Worm (Caenorhabditis elegans) whole organism, midembryonic: ENCODE measurements around the gene dgn-1.

ENCODE experiments used
- T22C8.4 ChIP-seq: fragments of 200-800 bp; sonication (Bioruptor generic); IDR thresholded peaks from 2 replicates; pipeline ENCODE4 v1.3.6; 2022; ENCODE audit warnings: missing genetic modification characterization, missing compliant biosample characterization
- cog-1 ChIP-seq: sonication (generic microtip); optimal IDR thresholded peaks from 2 replicates; lab custom pipeline; 2016; ENCODE audit warnings: missing genetic modification characterization, missing compliant biosample characterization
- flt-1 ChIP-seq: fragments of 200-800 bp; sonication (Bioruptor generic); IDR thresholded peaks from 2 replicates; pipeline ENCODE4 v1.3.6; 2022; ENCODE audit warnings: missing genetic modification characterization, missing compliant biosample characterization
- klf-2 ChIP-seq: fragments of 200-800 bp; sonication (Bioruptor generic); conservative IDR thresholded peaks from 2 replicates; pipeline ENCODE4 v1.3.6; 2022; ENCODE audit warnings: missing genetic modification reagents, missing genetic modification characterization, missing compliant biosample characterization
- med-1 ChIP-seq: sonication (generic microtip); optimal IDR thresholded peaks from 2 replicates; lab custom pipeline; 2017; ENCODE audit warnings: missing genetic modification characterization, mild to moderate bottlenecking, missing compliant biosample characterization, antibody characterized with exemption, missing genetic modification reagents; ENCODE audit not compliant: insufficient read depth
- ref-1 ChIP-seq: fragments of 200-800 bp; sonication (Bioruptor generic); conservative IDR thresholded peaks from 2 replicates; pipeline ENCODE4 v1.3.6; 2022; ENCODE audit warnings: missing genetic modification reagents, missing genetic modification characterization, missing compliant biosample characterization
- tab-1 ChIP-seq: fragments of 200-800 bp; sonication (Bioruptor generic); IDR thresholded peaks from 2 replicates; pipeline ENCODE4 v1.3.6; 2022; ENCODE audit warnings: missing genetic modification characterization, missing compliant biosample characterization
- ztf-23 ChIP-seq: fragments of 200-800 bp; sonication (Bioruptor generic); IDR thresholded peaks from 2 replicates; pipeline ENCODE4 v1.3.6; 2022; ENCODE audit warnings: missing genetic modification reagents, missing genetic modification characterization, missing compliant biosample characterization
- ztf-29 ChIP-seq: fragments of 200-800 bp; sonication (Bioruptor generic); IDR thresholded peaks from 2 replicates; pipeline ENCODE4 v1.3.6; 2022; ENCODE audit warnings: missing genetic modification reagents, missing genetic modification characterization, missing compliant biosample characterization

The dgn-1 gene

ce11 chrX:10961724-10962123, 32.9 kb upstream of the dgn-1 start:
- TF ChIP-seq flt-1, result no peak
- no peak for TF ChIP-seq klf-2
- TF ChIP-seq ztf-23 (GFP tag; lab: Robert Waterston, UW), result no peak
- TF ChIP-seq tab-1 (GFP tag; lab: Robert Waterston, UW), result no peak
- no peak for TF ChIP-seq ref-1 (GFP tag; lab: Robert Waterston, UW)
- no peak for TF ChIP-seq cog-1 (tag; lab: Kevin White, UChicago)
- no peak for TF ChIP-seq med-1
- no peak for TF ChIP-seq T22C8.4 (GFP tag; lab: Robert Waterston, UW)
- no peak for TF ChIP-seq ztf-29 (GFP tag; lab: Robert Waterston, UW)

- TF ChIP-seq ztf-29 (GFP tag; lab: Robert Waterston, UW), result no peak
- no peak for TF ChIP-seq cog-1 (tag; lab: Kevin White, UChicago)
- no peak for TF ChIP-seq tab-1 (GFP tag; lab: Robert Waterston, UW)
- no peak for TF ChIP-seq ztf-23 (GFP tag; lab: Robert Waterston, UW)
- TF ChIP-seq klf-2, result no peak
- no peak for TF ChIP-seq flt-1
- TF ChIP-seq med-1, result no peak
- TF ChIP-seq ref-1 (GFP tag; lab: Robert Waterston, UW), result no peak
- TF ChIP-seq T22C8.4 (GFP tag; lab: Robert Waterston, UW), result no peak
Measured at ce11 chrX:10959136-10959535, 30.3 kb upstream of the dgn-1 start, which contains the start of gene K09C8.2. K09C8.2 (plus strand) TSS chrX:10959436.

- TF ChIP-seq cog-1 (tag; lab: Kevin White, UChicago) (no peak), tab-1 (GFP tag; lab: Robert Waterston, UW) (no peak), ztf-29 (GFP tag; lab: Robert Waterston, UW) (no peak), ref-1 (GFP tag; lab: Robert Waterston, UW) (no peak), flt-1 (no peak), klf-2 (no peak)
Measured at ce11 chrX:10958427-10958826, 29.6 kb upstream of the dgn-1 start, which contains the start of gene nlp-19. nlp-19 (plus strand) TSS chrX:10958727.

ce11 chrX:10956972-10957678, 28.3 kb upstream of the dgn-1 start:
- no peak for TF ChIP-seq klf-2
- TF ChIP-seq flt-1, result no peak
- no peak for TF ChIP-seq med-1
- TF ChIP-seq ztf-29 (GFP tag; lab: Robert Waterston, UW), result no peak
- no peak for TF ChIP-seq ref-1 (GFP tag; lab: Robert Waterston, UW)
- TF ChIP-seq ztf-23 (GFP tag; lab: Robert Waterston, UW), result no peak
- TF ChIP-seq cog-1 (tag; lab: Kevin White, UChicago), result no peak
- TF ChIP-seq T22C8.4 (GFP tag; lab: Robert Waterston, UW), result no peak
- no peak for TF ChIP-seq tab-1 (GFP tag; lab: Robert Waterston, UW)

- no peak for TF ChIP-seq cog-1 (tag; lab: Kevin White, UChicago)
- no peak for TF ChIP-seq ztf-29 (GFP tag; lab: Robert Waterston, UW)
- TF ChIP-seq T22C8.4 (GFP tag; lab: Robert Waterston, UW), result no peak
- TF ChIP-seq flt-1, result no peak
- no peak for TF ChIP-seq ztf-23 (GFP tag; lab: Robert Waterston, UW)
- no peak for TF ChIP-seq med-1
Measured at ce11 chrX:10953834-10954233, 25.0 kb upstream of the dgn-1 start, which contains the start of gene pbo-4. pbo-4 (plus strand) TSS chrX:10954134.

ce11 chrX:10951922-10952321, 23.1 kb upstream of the dgn-1 start:
- no peak for TF ChIP-seq flt-1
- no peak for TF ChIP-seq med-1
- no peak for TF ChIP-seq cog-1 (tag; lab: Kevin White, UChicago)
- TF ChIP-seq klf-2, result no peak
- TF ChIP-seq ztf-23 (GFP tag; lab: Robert Waterston, UW), result no peak
- TF ChIP-seq ref-1 (GFP tag; lab: Robert Waterston, UW), result no peak
- no peak for TF ChIP-seq tab-1 (GFP tag; lab: Robert Waterston, UW)
- TF ChIP-seq T22C8.4 (GFP tag; lab: Robert Waterston, UW), result no peak
- TF ChIP-seq ztf-29 (GFP tag; lab: Robert Waterston, UW), result no peak

ce11 chrX:10951168-10951567, 22.4 kb upstream of the dgn-1 start, which contains the start of gene K09C8.7:
K09C8.7 (minus strand) TSS chrX:10951393.
- no peak for TF ChIP-seq T22C8.4 (GFP tag; lab: Robert Waterston, UW)
- TF ChIP-seq klf-2, result no peak
- no peak for TF ChIP-seq ref-1 (GFP tag; lab: Robert Waterston, UW)

ce11 chrX:10948852-10949251, 20.1 kb upstream of the dgn-1 start, which contains the start of gene T21B6.3:
T21B6.3 (minus strand) TSS chrX:10948952.
- no peak for TF ChIP-seq med-1
- TF ChIP-seq klf-2, result no peak
- no peak for TF ChIP-seq cog-1 (tag; lab: Kevin White, UChicago)
- TF ChIP-seq T22C8.4 (GFP tag; lab: Robert Waterston, UW), result no peak
- TF ChIP-seq flt-1, result no peak
- no peak for TF ChIP-seq ref-1 (GFP tag; lab: Robert Waterston, UW)
- TF ChIP-seq tab-1 (GFP tag; lab: Robert Waterston, UW), result no peak
- no peak for TF ChIP-seq ztf-29 (GFP tag; lab: Robert Waterston, UW)
- no peak for TF ChIP-seq ztf-23 (GFP tag; lab: Robert Waterston, UW)

ce11 chrX:10941255-10941654, 12.5 kb upstream of the dgn-1 start, which contains the start of gene pho-7:
pho-7 (minus strand) TSS chrX:10941355.
- TF ChIP-seq ztf-23 (GFP tag; lab: Robert Waterston, UW) (no peak), ref-1 (GFP tag; lab: Robert Waterston, UW) (no peak), med-1 (no peak), flt-1 (no peak), klf-2 (no peak), ztf-29 (GFP tag; lab: Robert Waterston, UW) (no peak), cog-1 (tag; lab: Kevin White, UChicago) (no peak), tab-1 (GFP tag; lab: Robert Waterston, UW) (no peak), T22C8.4 (GFP tag; lab: Robert Waterston, UW) (no peak)
